Worm (Caenorhabditis elegans): ENCODE results near the gene str-150.

DNA sequence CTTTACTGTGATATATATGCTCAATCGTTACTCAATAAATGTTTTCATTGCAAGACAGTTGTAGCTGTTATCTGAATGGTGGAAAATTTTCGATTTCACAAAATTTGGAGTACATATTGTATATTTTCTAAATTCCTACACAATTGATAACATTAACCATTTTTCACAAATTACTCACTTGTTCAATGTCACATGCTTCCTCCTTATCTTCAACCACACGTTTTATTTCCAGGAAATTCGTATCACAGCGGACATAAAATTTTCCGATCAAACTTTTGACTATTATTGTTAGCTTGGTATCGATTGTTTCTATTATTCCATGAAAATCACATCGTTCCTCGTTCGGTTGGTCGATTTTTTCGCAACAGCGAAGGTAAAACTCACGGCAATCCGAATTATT, 25.4 kb downstream of the str-150 start:
- TF ChIP-seq ama-1 (optimal IDR thresholded peaks at IDR 0.05) (no peak), tbx-37 (GFP tag; conservative IDR thresholded peaks at IDR 0.05) (no peak), F13C5.2 (tag; optimal IDR thresholded peaks at IDR 0.05) (no peak), flt-1 (GFP tag; IDR thresholded peaks at IDR 0.05) (no peak), ets-7 (tag; optimal IDR thresholded peaks at IDR 0.05) (no peak), hnd-1 (tag; optimal IDR thresholded peaks at IDR 0.05) (no peak), tra-4 (tag; optimal IDR thresholded peaks at IDR 0.05) (no peak), scrt-1 (GFP tag; IDR thresholded peaks at IDR 0.05) (no peak)
